In genomic region chr3R:30334359-30334954, dm6 we compare ENCODE assay signal across 4 fruit fly cellular contexts.
TF ChIP-seq lines count a peak whose summit lies in the region.

No protein-coding gene starts in this region.

- no peak for TF ChIP-seq CTCF in whole organism, embryonic (GFP tag; optimal IDR thresholded peaks at IDR 0.05; lab: Kevin White, UChicago)

TF ChIP-seq in whole organism, embryonic, 481 proteins besides CTCF, POLR2A, EP300 and RAD21 (continues in another document):
- TF ChIP-seq CG1603 (tag; optimal IDR thresholded peaks at IDR 0.05; lab: Kevin White, UChicago) (peak; percentile 39), inv (GFP tag; IDR thresholded peaks at IDR 0.05; lab: Robert Waterston, UW; ENCODE audit: partially characterized antibody) (no peak), cg (GFP tag; optimal IDR thresholded peaks at IDR 0.05; lab: Kevin White, UChicago) (no peak), CrebB (tag; optimal IDR thresholded peaks at IDR 0.05; lab: Kevin White, UChicago) (no peak), CG10147 (GFP tag; optimal IDR thresholded peaks at IDR 0.05; lab: Kevin White, UChicago) (no peak), Hmr (GFP tag; optimal IDR thresholded peaks at IDR 0.05; lab: Kevin White, UChicago) (no peak), Rx (GFP tag; IDR thresholded peaks at IDR 0.05; lab: Robert Waterston, UW) (no peak), Dad (GFP tag; optimal IDR thresholded peaks at IDR 0.05; lab: Kevin White, UChicago) (no peak), corto (GFP tag; optimal IDR thresholded peaks at IDR 0.05; lab: Kevin White, UChicago) (peak; percentile 10), bsh (GFP tag; optimal IDR thresholded peaks at IDR 0.05; lab: Kevin White, UChicago) (peak; percentile 37 to 43), trem (tag; optimal IDR thresholded peaks at IDR 0.05; lab: Kevin White, UChicago) (peak; percentile 7), lmd (GFP tag; IDR thresholded peaks at IDR 0.05; lab: Robert Waterston, UW) (no peak), dmrt11E (tag; optimal IDR thresholded peaks at IDR 0.05; lab: Kevin White, UChicago) (peak; percentile 54), oc (tag; optimal IDR thresholded peaks at IDR 0.05; lab: Kevin White, UChicago) (peak; percentile 24), CG11504 (tag; optimal IDR thresholded peaks at IDR 0.05; lab: Kevin White, UChicago) (no peak), CG17328 (GFP tag; IDR thresholded peaks at IDR 0.05; lab: Robert Waterston, UW) (0 out of 2 replicates have a peak, but pooled peaks have one; percentile 19), CG12744 (GFP tag; optimal IDR thresholded peaks at IDR 0.05; lab: Kevin White, UChicago) (no peak), Side (GFP tag; optimal IDR thresholded peaks at IDR 0.05; lab: Kevin White, UChicago) (no peak), ftz-f1 (GFP tag; optimal IDR thresholded peaks at IDR 0.05; lab: Kevin White, UChicago) (no peak), Ets97D (GFP tag; optimal IDR thresholded peaks at IDR 0.05; lab: Kevin White, UChicago) (no peak), CG13775 (GFP tag; optimal IDR thresholded peaks at IDR 0.05; lab: Kevin White, UChicago) (no peak), grn (GFP tag; optimal IDR thresholded peaks at IDR 0.05; lab: Kevin White, UChicago) (peak; percentile 40), Pdp1 (GFP tag; optimal IDR thresholded peaks at IDR 0.05; lab: Kevin White, UChicago) (peak in 1 of 2 experiments; percentile 8)

TF ChIP-seq in whole organism, prepupa, 60 proteins besides CTCF, POLR2A, EP300 and RAD21 (continues in another document):
- TF ChIP-seq CG6792 (GFP tag; optimal IDR thresholded peaks at IDR 0.05; lab: Kevin White, UChicago) (peak; percentile 82), OdsH (GFP tag; optimal IDR thresholded peaks at IDR 0.05; lab: Kevin White, UChicago) (peak; percentile 80), esn (GFP tag; optimal IDR thresholded peaks at IDR 0.05; lab: Kevin White, UChicago) (peak; percentile 92), dsx (GFP tag; optimal IDR thresholded peaks at IDR 0.05; lab: Kevin White, UChicago; ENCODE audit: poor library complexity, severe bottlenecking) (peak; percentile 73), Sox14 (GFP tag; optimal IDR thresholded peaks at IDR 0.05; lab: Kevin White, UChicago) (peak; percentile 89), Eip78C (GFP tag; lab: Kevin White, UChicago) (peak; percentile 96), Smox (GFP tag; optimal IDR thresholded peaks at IDR 0.05; lab: Kevin White, UChicago) (peak; percentile 89), CG6276 (GFP tag; optimal IDR thresholded peaks at IDR 0.05; lab: Kevin White, UChicago) (peak; percentile 1), CG8632 (GFP tag; optimal IDR thresholded peaks at IDR 0.05; lab: Kevin White, UChicago) (peak; percentile 80), Sox15 (GFP tag; optimal IDR thresholded peaks at IDR 0.05; lab: Kevin White, UChicago) (peak; percentile 68), CG11762 (GFP tag; optimal IDR thresholded peaks at IDR 0.05; lab: Kevin White, UChicago; ENCODE audit: insufficient read depth) (peak; percentile 61), CG31627 (GFP tag; optimal IDR thresholded peaks at IDR 0.05; lab: Kevin White, UChicago) (peak; percentile 89), Blimp-1 (GFP tag; optimal IDR thresholded peaks at IDR 0.05; lab: Kevin White, UChicago) (peak; percentile 51), fd59A (GFP tag; optimal IDR thresholded peaks at IDR 0.05; lab: Kevin White, UChicago) (peak; percentile 46), CG8119 (GFP tag; IDR thresholded peaks at IDR 0.05; lab: Robert Waterston, UW) (peak; percentile 48; the same call in 2 of the 3 replicates), spab (GFP tag; optimal IDR thresholded peaks at IDR 0.05; lab: Kevin White, UChicago) (peak; percentile 66), CG6808 (GFP tag; optimal IDR thresholded peaks at IDR 0.05; lab: Kevin White, UChicago) (peak; percentile 69), CG10631 (GFP tag; optimal IDR thresholded peaks at IDR 0.05; lab: Kevin White, UChicago) (peak; percentile 86), CG6854 (GFP tag; optimal IDR thresholded peaks at IDR 0.05; lab: Kevin White, UChicago) (peak; percentile 63), Hr39 (GFP tag; optimal IDR thresholded peaks at IDR 0.05; lab: Kevin White, UChicago) (peak; percentile 88), acj6 (GFP tag; optimal IDR thresholded peaks at IDR 0.05; lab: Kevin White, UChicago) (peak; percentile 81), net (GFP tag; optimal IDR thresholded peaks at IDR 0.05; lab: Kevin White, UChicago) (peak; percentile 60), lz (GFP tag; optimal IDR thresholded peaks at IDR 0.05; lab: Kevin White, UChicago) (peak; percentile 83)

TF ChIP-seq in whole organism, pupa, 21 proteins besides CTCF, POLR2A, EP300 and RAD21:
- TF ChIP-seq CG8301 (tag; optimal IDR thresholded peaks at IDR 0.05; lab: Kevin White, UChicago) (peak; percentile 73), CG17806 (tag; optimal IDR thresholded peaks at IDR 0.05; lab: Kevin White, UChicago) (peak; percentile 85), CG10348 (GFP tag; IDR thresholded peaks at IDR 0.05; lab: Robert Waterston, UW) (no peak), gl (tag; optimal IDR thresholded peaks at IDR 0.05; lab: Kevin White, UChicago) (peak; percentile 59), CG13204 (GFP tag; optimal IDR thresholded peaks at IDR 0.05; lab: Kevin White, UChicago) (no peak), CG12605 (GFP tag; IDR thresholded peaks at IDR 0.05; lab: Robert Waterston, UW) (peak; percentile 43; the same call in 1 of the 2 replicates), rn (GFP tag; IDR thresholded peaks at IDR 0.05; lab: Robert Waterston, UW) (0 out of 2 replicates have a peak, but pooled peaks have one; percentile 28), CG32121 (GFP tag; IDR thresholded peaks at IDR 0.05; lab: Robert Waterston, UW) (no peak), CG9948 (tag; optimal IDR thresholded peaks at IDR 0.05; lab: Kevin White, UChicago) (peak; percentile 74), CG14655 (GFP tag; optimal IDR thresholded peaks at IDR 0.05; lab: Kevin White, UChicago) (peak; percentile 80), Pif1B (GFP tag; optimal IDR thresholded peaks at IDR 0.05; lab: Kevin White, UChicago) (peak; percentile 72), fd96Ca (GFP tag; IDR thresholded peaks at IDR 0.05; lab: Robert Waterston, UW) (peak; percentile 40; the same call in 1 of the 3 replicates), Pif1A (GFP tag; optimal IDR thresholded peaks at IDR 0.05; lab: Kevin White, UChicago) (peak; percentile 80), Snoo (tag; optimal IDR thresholded peaks at IDR 0.05; lab: Kevin White, UChicago) (peak; percentile 83), CG4496 (GFP tag; IDR thresholded peaks at IDR 0.05; lab: Robert Waterston, UW) (peak; percentile 81), CG15710 (tag; optimal IDR thresholded peaks at IDR 0.05; lab: Kevin White, UChicago) (peak; percentile 71), Ets98B (GFP tag; IDR thresholded peaks at IDR 0.05; lab: Robert Waterston, UW) (no peak; the same call in 1 of the 2 replicates), CG34367 (tag; optimal IDR thresholded peaks at IDR 0.05; lab: Kevin White, UChicago) (peak; percentile 75), D1 (tag; optimal IDR thresholded peaks at IDR 0.05; lab: Kevin White, UChicago) (peak; percentile 45), CG8159 (tag; optimal IDR thresholded peaks at IDR 0.05; lab: Kevin White, UChicago) (peak; percentile 83), EcR (GFP tag; optimal IDR thresholded peaks at IDR 0.05; lab: Kevin White, UChicago) (peak; percentile 48)

TF ChIP-seq in whole organism, wandering third instar larva, 38 proteins besides CTCF, POLR2A, EP300 and RAD21 (continues in another document):
- peak in 1 of 2 experiments; percentile 80 for TF ChIP-seq foxo (GFP tag; optimal IDR thresholded peaks at IDR 0.05; lab: Kevin White, UChicago)
- peak; percentile 71 for TF ChIP-seq Sp1 (GFP tag; optimal IDR thresholded peaks at IDR 0.05; lab: Kevin White, UChicago)
- no peak for TF ChIP-seq Hr78 (GFP tag; optimal IDR thresholded peaks at IDR 0.05; lab: Kevin White, UChicago)
- TF ChIP-seq dmrt93B (GFP tag; optimal IDR thresholded peaks at IDR 0.05; lab: Kevin White, UChicago), result peak; percentile 46
- no peak for TF ChIP-seq lola (GFP tag; optimal IDR thresholded peaks at IDR 0.05; lab: Kevin White, UChicago)
- peak; percentile 56 for TF ChIP-seq brk (GFP tag; optimal IDR thresholded peaks at IDR 0.05; lab: Kevin White, UChicago)
- no peak for TF ChIP-seq N (GFP tag; optimal IDR thresholded peaks at IDR 0.05; lab: Kevin White, UChicago)
- TF ChIP-seq Abd-B (GFP tag; optimal IDR thresholded peaks at IDR 0.05; lab: Kevin White, UChicago), result no peak
- peak; percentile 75 for TF ChIP-seq woc (GFP tag; optimal IDR thresholded peaks at IDR 0.05; lab: Kevin White, UChicago)
- TF ChIP-seq fru (GFP tag; optimal IDR thresholded peaks at IDR 0.05; lab: Kevin White, UChicago), result peak; percentile 84
- peak; percentile 74 for TF ChIP-seq Hnf4 (GFP tag; optimal IDR thresholded peaks at IDR 0.05; lab: Kevin White, UChicago)
- TF ChIP-seq Myc (optimal IDR thresholded peaks at IDR 0.05; lab: Kevin White, UChicago), result no peak
- peak; percentile 68 for TF ChIP-seq HLH106 (tag; optimal IDR thresholded peaks at IDR 0.05; lab: Kevin White, UChicago)
- TF ChIP-seq Jra (GFP tag; optimal IDR thresholded peaks at IDR 0.05; lab: Kevin White, UChicago), result no peak
- no peak for TF ChIP-seq CrebA (GFP tag; optimal IDR thresholded peaks at IDR 0.05; lab: Kevin White, UChicago; ENCODE audit: borderline replicate concordance)
- no peak for TF ChIP-seq Hr83 (GFP tag; optimal IDR thresholded peaks at IDR 0.05; lab: Kevin White, UChicago; ENCODE audit: poor library complexity, severe bottlenecking)
- TF ChIP-seq ey (GFP tag; optimal IDR thresholded peaks at IDR 0.05; lab: Kevin White, UChicago), result peak; percentile 77
- no peak for TF ChIP-seq Dif (GFP tag; optimal IDR thresholded peaks at IDR 0.05; lab: Kevin White, UChicago; ENCODE audit: partially characterized antibody)
- no peak for TF ChIP-seq usp (GFP tag; optimal IDR thresholded peaks at IDR 0.05; lab: Kevin White, UChicago)
- TF ChIP-seq br (GFP tag; optimal IDR thresholded peaks at IDR 0.05; lab: Kevin White, UChicago), result peak; percentile 78
- peak; percentile 73 for TF ChIP-seq psq (GFP tag; optimal IDR thresholded peaks at IDR 0.05; lab: Kevin White, UChicago)
- TF ChIP-seq Dfd (GFP tag; optimal IDR thresholded peaks at IDR 0.05; lab: Kevin White, UChicago), result no peak
- TF ChIP-seq dl (GFP tag; optimal IDR thresholded peaks at IDR 0.05; lab: Kevin White, UChicago; ENCODE audit: insufficient read depth in 1 of 2, partially characterized antibody in 2 of 2), result no peak
- TF ChIP-seq Mio (GFP tag; optimal IDR thresholded peaks at IDR 0.05; lab: Kevin White, UChicago), result no peak
- TF ChIP-seq tai (GFP tag; optimal IDR thresholded peaks at IDR 0.05; lab: Kevin White, UChicago), result no peak
- peak; percentile 51 for TF ChIP-seq CG32264 (GFP tag; optimal IDR thresholded peaks at IDR 0.05; lab: Kevin White, UChicago)
- peak; percentile 40 for TF ChIP-seq Rel (GFP tag; optimal IDR thresholded peaks at IDR 0.05; lab: Kevin White, UChicago)
- no peak for TF ChIP-seq Rel (tag; optimal IDR thresholded peaks at IDR 0.05; lab: Kevin White, UChicago)
- TF ChIP-seq sv (GFP tag; optimal IDR thresholded peaks at IDR 0.05; lab: Kevin White, UChicago), result no peak
- no peak for TF ChIP-seq jim (GFP tag; optimal IDR thresholded peaks at IDR 0.05; lab: Kevin White, UChicago)
- peak; percentile 72 for TF ChIP-seq rgr (GFP tag; optimal IDR thresholded peaks at IDR 0.05; lab: Kevin White, UChicago)

Comparison
In these comparisons a context has a peak if more than half of its experiments do, and no peak if none do; other contexts are left out.
1. Of the 7 proteins assayed by ChIP-seq in both whole organism, embryonic and whole organism, prepupa: peak only in whole organism, embryonic: none; only in whole organism, prepupa: CG16779, CG6854, Gug, Hr39, Lpt and Sox102F; in both: Blimp-1; in neither: 0.